Fruit fly (Drosophila melanogaster) whole organism, adult: ENCODE data around the gene His3.3B.
A peak's percentile ranks its signal among the peaks of the same experiment; 100 is the strongest.

Experiments
- CG1620 ChIP-seq: fragments of 200-800 bp; sonication (Bioruptor generic); optimal IDR thresholded peaks from 2 replicates; lab custom pipeline; 2016; ENCODE audit warnings: missing biosample characterization, missing genetic modification characterization
- CG5204 ChIP-seq: fragments of 200-800 bp; sonication (Bioruptor generic); optimal IDR thresholded peaks from 2 replicates; lab custom pipeline; 2016; ENCODE audit warnings: missing biosample characterization, missing genetic modification characterization
- Clk ChIP-seq: fragments of 200-800 bp; sonication (Bioruptor generic); optimal IDR thresholded peaks from 2 replicates; lab custom pipeline; 2017; ENCODE audit warnings: missing biosample characterization, missing genetic modification characterization
- Crg-1 ChIP-seq: fragments of 200-800 bp; sonication (Bioruptor generic); optimal IDR thresholded peaks from 2 replicates; lab custom pipeline; 2016; ENCODE audit warnings: missing biosample characterization, missing genetic modification characterization
- Hr96 ChIP-seq: fragments of 200-800 bp; sonication (Bioruptor generic); optimal IDR thresholded peaks from 2 replicates; lab custom pipeline; 2016; ENCODE audit warnings: missing biosample characterization, missing genetic modification characterization
- bab1 ChIP-seq: fragments of 200-800 bp; sonication (Bioruptor generic); optimal IDR thresholded peaks from 3 replicates; lab custom pipeline; 2019; ENCODE audit warnings: missing biosample characterization, mild to moderate bottlenecking, missing genetic modification characterization, moderate library complexity
- cic ChIP-seq: fragments of 200-800 bp; sonication (Bioruptor generic); optimal IDR thresholded peaks from 2 replicates; lab custom pipeline; 2017; ENCODE audit warnings: missing biosample characterization, mild to moderate bottlenecking, missing genetic modification characterization, moderate library complexity
- cnc ChIP-seq, 2 experiments: fragments of >200 bp; optimal IDR thresholded peaks; 2 replicates each; lab custom pipeline; 2017
- ovo ChIP-seq: fragments of 200-800 bp; sonication (Bioruptor generic); optimal IDR thresholded peaks from 2 replicates; lab custom pipeline; 2016; ENCODE audit warnings: missing biosample characterization, missing genetic modification characterization
- pad ChIP-seq: fragments of 200-800 bp; sonication (Bioruptor generic); optimal IDR thresholded peaks from 3 replicates; lab custom pipeline; 2017; ENCODE audit warnings: missing biosample characterization, missing genetic modification characterization, mild to moderate bottlenecking, moderate library complexity, missing genetic modification reagents
- toe ChIP-seq: fragments of 200-800 bp; sonication (Bioruptor generic); optimal IDR thresholded peaks from 2 replicates; lab custom pipeline; 2016; ENCODE audit warnings: missing biosample characterization, missing genetic modification characterization

DNA sequence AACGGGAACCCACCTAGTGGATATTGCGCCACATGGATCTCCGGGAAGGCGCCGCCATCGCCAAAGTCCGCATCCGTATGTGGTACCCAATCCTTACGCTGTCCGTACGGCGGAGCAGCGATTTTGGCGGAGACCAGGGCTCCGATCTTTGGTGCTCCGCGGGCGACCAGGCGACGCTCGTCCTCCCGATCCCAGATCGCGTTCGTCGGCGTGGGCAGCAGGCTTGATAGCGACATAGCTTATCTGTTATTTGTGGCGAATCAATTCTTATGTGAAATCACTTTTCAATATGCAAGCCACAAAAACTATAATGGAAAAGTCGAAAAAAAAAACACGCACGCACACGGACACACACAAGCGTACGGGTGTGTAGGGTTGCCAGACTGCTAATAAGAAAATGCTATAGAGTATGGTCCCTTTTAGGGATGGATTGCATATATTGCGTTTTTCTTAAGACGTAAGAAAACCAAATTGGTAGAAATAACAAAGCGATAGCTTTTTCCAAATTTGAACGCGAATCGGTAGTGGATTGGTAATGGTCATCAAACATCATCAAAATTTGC lies 50.2 kb downstream of the His3.3B start, which contains the start of gene Bx42:
- TF ChIP-seq toe (GFP tag; lab: Kevin White, UChicago) = no peak
- TF ChIP-seq Clk (GFP tag; lab: Kevin White, UChicago) = no peak
- TF ChIP-seq pad (GFP tag; lab: Kevin White, UChicago) = no peak
- peak; percentile 25 for TF ChIP-seq CG1620 (GFP tag; lab: Kevin White, UChicago)
- TF ChIP-seq bab1 (GFP tag; lab: Kevin White, UChicago) = peak; percentile 3
- no peak for TF ChIP-seq Hr96 (GFP tag; lab: Kevin White, UChicago)
- TF ChIP-seq ovo = no peak
- TF ChIP-seq Crg-1 = no peak
- TF ChIP-seq CG5204 (GFP tag; lab: Kevin White, UChicago) = no peak
- TF ChIP-seq cic (GFP tag; lab: Kevin White, UChicago) = no peak
- TF ChIP-seq cnc (optimal IDR thresholded peaks at IDR 0.05; lab: Kevin White, UChicago) = no peak
